Worm (Caenorhabditis elegans) whole organism, L2 larva: ENCODE data around the gene F23F1.5.

Source experiments
- C34F6.9 ChIP-seq: fragments of 150-350 bp; optimal IDR thresholded peaks from 2 replicates; lab custom pipeline; 2014; ENCODE audit warnings: missing biosample characterization, missing genetic modification characterization
- F13H6.1 ChIP-seq: sonication (generic microtip); optimal IDR thresholded peaks from 2 replicates; lab custom pipeline; 2016; ENCODE audit warnings: missing genetic modification characterization, missing compliant biosample characterization
- R02D3.7 ChIP-seq: fragments of 150-350 bp; optimal IDR thresholded peaks from 2 replicates; lab custom pipeline; 2014; ENCODE audit warnings: missing biosample characterization, missing genetic modification characterization
- ama-1 ChIP-seq: fragments of 150-350 bp; optimal IDR thresholded peaks from 2 replicates; lab custom pipeline; 2018; ENCODE audit warnings: inconsistent platforms
- blmp-1 ChIP-seq: sonication (generic microtip); optimal IDR thresholded peaks from 2 replicates; lab custom pipeline; 2017; ENCODE audit warnings: missing genetic modification characterization, mild to moderate bottlenecking, missing compliant biosample characterization, antibody characterized with exemption, moderate library complexity; ENCODE audit not compliant: insufficient read depth
- ceh-16 ChIP-seq: fragments of 150-350 bp; optimal IDR thresholded peaks from 2 replicates; lab custom pipeline; 2014; ENCODE audit warnings: missing biosample characterization, missing genetic modification characterization
- ceh-82 ChIP-seq: fragments of 150-350 bp; optimal IDR thresholded peaks from 2 replicates; lab custom pipeline; 2014; ENCODE audit warnings: missing biosample characterization, missing genetic modification characterization
- crh-2 ChIP-seq: sonication (generic microtip); optimal IDR thresholded peaks from 2 replicates; lab custom pipeline; 2017; ENCODE audit warnings: missing biosample characterization, missing genetic modification characterization
- dmd-4 ChIP-seq: sonication (generic microtip); optimal IDR thresholded peaks from 2 replicates; lab custom pipeline; 2017; ENCODE audit warnings: missing biosample characterization, missing genetic modification characterization
- egl-27 ChIP-seq: sonication (generic microtip); optimal IDR thresholded peaks from 3 replicates; lab custom pipeline; 2017; ENCODE audit warnings: missing biosample characterization, missing genetic modification reagents, missing genetic modification characterization
- elt-1 ChIP-seq: fragments of 150-350 bp; optimal IDR thresholded peaks from 2 replicates; lab custom pipeline; 2014; ENCODE audit warnings: missing biosample characterization, missing genetic modification characterization
- elt-3 ChIP-seq: sonication (generic microtip); optimal IDR thresholded peaks from 2 replicates; lab custom pipeline; 2017; ENCODE audit warnings: missing biosample characterization, missing genetic modification characterization
- fos-1 ChIP-seq: fragments of 150-350 bp; optimal IDR thresholded peaks from 2 replicates; lab custom pipeline; 2014; ENCODE audit warnings: missing biosample characterization, missing genetic modification characterization
- lin-11 ChIP-seq: fragments of 150-350 bp; sonication (generic microtip); optimal IDR thresholded peaks from 2 replicates; lab custom pipeline; 2014; ENCODE audit warnings: missing biosample characterization, missing genetic modification characterization, inconsistent platforms, mixed read lengths
- lin-13 ChIP-seq: fragments of 150-350 bp; optimal IDR thresholded peaks from 2 replicates; lab custom pipeline; 2014; ENCODE audit warnings: missing biosample characterization, missing genetic modification reagents, missing genetic modification characterization
- lin-39 ChIP-seq: fragments of 150-350 bp; optimal IDR thresholded peaks from 2 replicates; lab custom pipeline; 2014; ENCODE audit warnings: missing biosample characterization, missing genetic modification reagents, missing genetic modification characterization
- lsy-2 ChIP-seq, 2 experiments: fragments of 150-350 bp in 1 of 2; sonication (generic microtip) in 1 of 2; optimal IDR thresholded peaks; 2 replicates each; lab custom pipeline; 2014 to 2017; ENCODE audit warnings: missing biosample characterization in 2 of 2, missing genetic modification characterization in 2 of 2
- mab-5 ChIP-seq: fragments of 150-350 bp; optimal IDR thresholded peaks from 2 replicates; lab custom pipeline; 2014; ENCODE audit warnings: missing biosample characterization, missing genetic modification characterization
- mdl-1 ChIP-seq, 2 experiments: fragments of 150-350 bp in 1 of 2; sonication (generic microtip) in 1 of 2; optimal IDR thresholded peaks; 2 replicates each; lab custom pipeline; 2017; ENCODE audit warnings: missing biosample characterization in 2 of 2, missing genetic modification characterization in 2 of 2
- nhr-10 ChIP-seq: sonication (generic microtip); optimal IDR thresholded peaks from 2 replicates; lab custom pipeline; 2017; ENCODE audit warnings: missing biosample characterization, missing genetic modification characterization
- nhr-12 ChIP-seq: fragments of 150-350 bp; optimal IDR thresholded peaks from 2 replicates; lab custom pipeline; 2014; ENCODE audit warnings: missing biosample characterization, missing genetic modification characterization
- nhr-129 ChIP-seq: fragments of 150-350 bp; optimal IDR thresholded peaks from 2 replicates; lab custom pipeline; 2014; ENCODE audit warnings: missing biosample characterization, missing genetic modification characterization
- nhr-21 ChIP-seq: fragments of 150-350 bp; optimal IDR thresholded peaks from 2 replicates; lab custom pipeline; 2014; ENCODE audit warnings: missing biosample characterization, missing genetic modification characterization
- nhr-23 ChIP-seq: fragments of 150-350 bp; optimal IDR thresholded peaks from 2 replicates; lab custom pipeline; 2014; ENCODE audit warnings: missing biosample characterization, missing genetic modification reagents, missing genetic modification characterization
- nhr-237 ChIP-seq: fragments of 150-350 bp; optimal IDR thresholded peaks from 2 replicates; lab custom pipeline; 2014; ENCODE audit warnings: missing biosample characterization, missing genetic modification characterization
- nhr-25 ChIP-seq: fragments of 150-350 bp; sonication (generic microtip); optimal IDR thresholded peaks from 3 replicates; lab custom pipeline; 2014; ENCODE audit warnings: missing biosample characterization, missing genetic modification characterization
- nhr-6 ChIP-seq: fragments of 150-350 bp; optimal IDR thresholded peaks from 2 replicates; lab custom pipeline; 2014; ENCODE audit warnings: missing biosample characterization, missing genetic modification characterization
- nhr-77 ChIP-seq: fragments of 150-350 bp; optimal IDR thresholded peaks from 2 replicates; lab custom pipeline; 2014; ENCODE audit warnings: missing biosample characterization, missing genetic modification characterization
- sem-4 ChIP-seq: fragments of 150-350 bp; optimal IDR thresholded peaks from 2 replicates; lab custom pipeline; 2014; ENCODE audit warnings: missing biosample characterization, missing genetic modification reagents, missing genetic modification characterization
- skn-1 ChIP-seq: sonication (generic microtip); optimal IDR thresholded peaks from 2 replicates; lab custom pipeline; 2017; ENCODE audit warnings: missing biosample characterization, missing genetic modification characterization
- sma-3 ChIP-seq: sonication (generic microtip); optimal IDR thresholded peaks from 2 replicates; lab custom pipeline; 2016; ENCODE audit warnings: missing genetic modification reagents, missing genetic modification characterization, missing compliant biosample characterization
- sma-9 ChIP-seq, 2 experiments: fragments of 150-350 bp in 1 of 2; sonication (generic microtip) in 1 of 2; optimal IDR thresholded peaks; 2 replicates each; lab custom pipeline; 2014 to 2016; ENCODE audit warnings: missing genetic modification characterization in 2 of 2, mild to moderate bottlenecking in 1 of 2, missing biosample characterization in 1 of 2, missing compliant biosample characterization in 1 of 2, missing genetic modification reagents in 1 of 2, moderate library complexity in 1 of 2
- snpc-4 ChIP-seq: fragments of 150-350 bp; optimal IDR thresholded peaks from 2 replicates; lab custom pipeline; 2014; ENCODE audit warnings: missing biosample characterization, missing genetic modification characterization
- unc-55 ChIP-seq: fragments of 150-350 bp; sonication (generic microtip); optimal IDR thresholded peaks from 3 replicates; lab custom pipeline; 2014; ENCODE audit warnings: missing biosample characterization, missing genetic modification reagents, missing genetic modification characterization
- unc-62 ChIP-seq: fragments of 150-350 bp; optimal IDR thresholded peaks from 2 replicates; lab custom pipeline; 2014; ENCODE audit warnings: missing biosample characterization, missing genetic modification reagents, missing genetic modification characterization
- zag-1 ChIP-seq: fragments of 150-350 bp; optimal IDR thresholded peaks from 2 replicates; lab custom pipeline; 2014; ENCODE audit warnings: missing biosample characterization, missing genetic modification characterization
- ztf-11 ChIP-seq: sonication (generic microtip); optimal IDR thresholded peaks from 2 replicates; lab custom pipeline; 2017; ENCODE audit warnings: missing biosample characterization, missing genetic modification characterization
- ztf-4 ChIP-seq: fragments of 150-350 bp; optimal IDR thresholded peaks from 2 replicates; lab custom pipeline; 2014; ENCODE audit warnings: missing biosample characterization, missing genetic modification characterization

The F23F1.5 gene

ce11 chrII:29578-29977 lies 1.8 kb downstream of the F23F1.5 start:
- TF ChIP-seq lin-39 (tag; lab: Kevin White, UChicago) = no peak
- peak; percentile 91 for TF ChIP-seq nhr-6 (tag; lab: Kevin White, UChicago)
- TF ChIP-seq, all 48 proteins: peak for 1

DNA sequence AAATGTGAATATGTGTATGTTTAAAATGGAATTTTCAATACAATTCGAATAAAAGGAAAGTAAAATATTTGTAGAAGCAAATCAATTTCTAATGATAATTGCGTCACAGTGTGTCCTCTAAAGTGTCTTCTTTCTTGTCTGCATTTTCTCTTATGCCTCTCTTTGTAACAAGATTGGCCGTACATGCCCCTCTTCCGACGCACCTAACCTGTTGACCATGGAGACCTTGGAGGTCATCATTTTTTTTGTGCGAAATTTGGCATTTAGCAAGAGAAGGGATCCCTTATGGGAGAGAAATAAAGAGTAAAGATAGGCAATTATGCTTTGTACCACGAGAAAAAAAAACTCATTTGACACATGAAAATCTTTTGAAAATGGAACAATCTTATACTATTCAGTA lies 3.1 kb downstream of the F23F1.5 start, which contains the start of gene F23F1.4:
TSS of gene F23F1.4 (minus strand) at position 141 of the 400 bp plus-strand sequence.
- TF ChIP-seq nhr-25 (peak; percentile 53), C34F6.9 (tag; lab: Kevin White, UChicago) (no peak), nhr-6 (tag; lab: Kevin White, UChicago) (peak; percentile 85)

ce11 chrII:24559-24998 lies 6.8 kb downstream of the F23F1.5 start, which contains the start of gene enee-1:
enee-1 (plus strand) TSS chrII:24666.
- TF ChIP-seq nhr-129 (tag; lab: Kevin White, UChicago) (peak; percentile 91), ama-1 (lab: Kevin White, UChicago) (peak; percentile 87), ceh-82 (peak; percentile 67), sma-9 (GFP tag; optimal IDR thresholded peaks at IDR 0.05; lab: Kevin White, UChicago) (peak; percentile 90), sma-9 (tag; optimal IDR thresholded peaks at IDR 0.05; lab: Kevin White, UChicago) (no peak), mab-5 (peak; percentile 77), lin-11 (peak; percentile 62), crh-2 (tag; lab: Kevin White, UChicago) (peak; percentile 94), nhr-77 (tag; lab: Kevin White, UChicago) (peak; percentile 18), nhr-6 (tag; lab: Kevin White, UChicago) (peak; percentile 99), egl-27 (tag; lab: Kevin White, UChicago) (peak; percentile 4), ztf-11 (tag; lab: Kevin White, UChicago) (no peak), lsy-2 (tag; optimal IDR thresholded peaks at IDR 0.05; lab: Kevin White, UChicago) (peak; percentile 83 to 93), fos-1 (tag; lab: Kevin White, UChicago) (peak; percentile 50), sem-4 (no peak), nhr-21 (peak; percentile 94), sma-3 (peak; percentile 86), unc-62 (no peak), ceh-16 (peak; percentile 21), nhr-25 (peak; percentile 89), R02D3.7 (tag; lab: Kevin White, UChicago) (peak; percentile 62), nhr-10 (tag; lab: Kevin White, UChicago) (peak; percentile 74), elt-1 (peak; percentile 18), nhr-237 (tag; lab: Kevin White, UChicago) (no peak), skn-1 (tag; lab: Kevin White, UChicago) (peak; percentile 23), snpc-4 (peak; percentile 48), nhr-12 (tag; lab: Kevin White, UChicago) (no peak), mdl-1 (tag; optimal IDR thresholded peaks at IDR 0.05; lab: Kevin White, UChicago) (peak in 1 of 2 experiments; percentile 36), lin-13 (peak; percentile 91), C34F6.9 (tag; lab: Kevin White, UChicago) (peak; percentile 90), blmp-1 (peak; percentile 38), F13H6.1 (peak; percentile 78), unc-55 (GFP tag; lab: Kevin White, UChicago) (peak; percentile 97), nhr-23 (no peak), zag-1 (tag; lab: Kevin White, UChicago) (peak; percentile 51), ztf-4 (peak; percentile 5), dmd-4 (tag; lab: Kevin White, UChicago) (no peak)

DNA sequence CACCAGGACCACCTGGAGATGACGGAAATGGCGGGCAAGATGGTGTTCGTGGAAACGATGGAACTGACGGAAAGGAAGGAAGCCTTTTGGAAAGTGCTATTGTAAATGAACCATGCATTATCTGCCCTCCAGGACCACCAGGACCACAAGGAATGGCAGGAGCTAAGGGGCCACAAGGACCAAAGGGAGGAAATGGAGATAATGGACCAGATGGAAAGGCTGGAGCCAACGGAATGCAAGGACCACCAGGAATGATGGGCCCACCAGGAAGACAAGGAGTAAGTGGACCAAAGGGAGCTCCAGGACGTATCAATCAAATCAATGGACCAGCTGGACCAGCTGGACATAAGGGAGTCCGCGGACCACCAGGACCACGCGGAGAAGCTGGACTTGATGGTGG lies 7.6 kb downstream of the F23F1.5 start:
- TF ChIP-seq elt-3 (tag; lab: Kevin White, UChicago) (peak; percentile 27), sem-4 (no peak), ama-1 (lab: Kevin White, UChicago) (peak; percentile 62), egl-27 (tag; lab: Kevin White, UChicago) (no peak), nhr-129 (tag; lab: Kevin White, UChicago) (no peak)
